Fruit fly (Drosophila melanogaster): ENCODE results near the gene LSm7.

Gene LSm7

dm6 chr2L:16747145-16747544 is 4.2 kb upstream of the LSm7 start:
- TF ChIP-seq EcR (GFP tag; optimal IDR thresholded peaks at IDR 0.05), result no peak
- TF ChIP-seq CG13204 (GFP tag; optimal IDR thresholded peaks at IDR 0.05), result no peak
- no peak for TF ChIP-seq D1 (tag; optimal IDR thresholded peaks at IDR 0.05)
- TF ChIP-seq CG10348 (GFP tag; IDR thresholded peaks at IDR 0.05), result no peak
- TF ChIP-seq fd96Ca (GFP tag; IDR thresholded peaks at IDR 0.05), result no peak
- TF ChIP-seq CG15710 (tag; optimal IDR thresholded peaks at IDR 0.05), result no peak
- TF ChIP-seq rn (GFP tag; IDR thresholded peaks at IDR 0.05), result no peak

dm6 chr2L:16738206-16738900 is 4.5 kb downstream of the LSm7 start, which contains the start of the genes glu and ChLD3:
TSS of gene glu (minus strand) at chr2L:16738388.
TSS of gene ChLD3 (plus strand) at chr2L:16738850.
- no peak for TF ChIP-seq Pif1A (GFP tag; optimal IDR thresholded peaks at IDR 0.05)
- no peak for TF ChIP-seq Snoo (tag; optimal IDR thresholded peaks at IDR 0.05)
- no peak for TF ChIP-seq CG14655 (GFP tag; optimal IDR thresholded peaks at IDR 0.05)
- TF ChIP-seq gl (tag; optimal IDR thresholded peaks at IDR 0.05), result no peak
- no peak for TF ChIP-seq CG32121 (GFP tag; IDR thresholded peaks at IDR 0.05)
- no peak for TF ChIP-seq D1 (tag; optimal IDR thresholded peaks at IDR 0.05)
- TF ChIP-seq Pif1B (GFP tag; optimal IDR thresholded peaks at IDR 0.05), result no peak
- TF ChIP-seq CG12605 (GFP tag; IDR thresholded peaks at IDR 0.05), result no peak
- TF ChIP-seq CG17806 (tag; optimal IDR thresholded peaks at IDR 0.05), result no peak
- no peak for TF ChIP-seq CG13204 (GFP tag; optimal IDR thresholded peaks at IDR 0.05)
- no peak; the same call in 1 of the 2 replicates for TF ChIP-seq Ets98B (GFP tag; IDR thresholded peaks at IDR 0.05)
- no peak for TF ChIP-seq CG8159 (tag; optimal IDR thresholded peaks at IDR 0.05)
- TF ChIP-seq CG9948 (tag; optimal IDR thresholded peaks at IDR 0.05), result no peak
- TF ChIP-seq CG10348 (GFP tag; IDR thresholded peaks at IDR 0.05), result no peak

- TF ChIP-seq D1 (tag; optimal IDR thresholded peaks at IDR 0.05) (no peak), CG8301 (tag; optimal IDR thresholded peaks at IDR 0.05) (no peak), EcR (GFP tag; optimal IDR thresholded peaks at IDR 0.05) (no peak)
These were observed 10.5 kb downstream of the LSm7 start, which contains the start of gene Nubp1 for dm6 chr2L:16732338-16732892. TSS of gene Nubp1 (plus strand) at chr2L:16732550.

dm6 chr2L:16731799-16732198 is 11.1 kb downstream of the LSm7 start, which contains the start of gene Prosbeta4:
TSS of gene Prosbeta4 (minus strand) at chr2L:16732133.
- TF ChIP-seq Pif1B (GFP tag; optimal IDR thresholded peaks at IDR 0.05) (no peak), CG8159 (tag; optimal IDR thresholded peaks at IDR 0.05) (no peak), rn (GFP tag; IDR thresholded peaks at IDR 0.05) (no peak), Ets98B (GFP tag; IDR thresholded peaks at IDR 0.05) (no peak)

- no peak for TF ChIP-seq CG34367 (tag; optimal IDR thresholded peaks at IDR 0.05)
These were observed 12.0 kb downstream of the LSm7 start, which contains the start of gene CG17996 for dm6 chr2L:16730939-16731338. TSS of gene CG17996 (minus strand) at chr2L:16731039.

dm6 chr2L:16729556-16729955 is 13.3 kb downstream of the LSm7 start, which contains the start of gene Tsen2:
TSS of gene Tsen2 (plus strand) at chr2L:16729777.
- TF ChIP-seq CG9948 (tag; optimal IDR thresholded peaks at IDR 0.05) (no peak), EcR (GFP tag; optimal IDR thresholded peaks at IDR 0.05) (no peak), CG32121 (GFP tag; IDR thresholded peaks at IDR 0.05) (no peak), CG12605 (GFP tag; IDR thresholded peaks at IDR 0.05) (no peak), CG8159 (tag; optimal IDR thresholded peaks at IDR 0.05) (no peak), CG10348 (GFP tag; IDR thresholded peaks at IDR 0.05) (no peak), Pif1A (GFP tag; optimal IDR thresholded peaks at IDR 0.05) (no peak), CG17806 (tag; optimal IDR thresholded peaks at IDR 0.05) (no peak), CG8301 (tag; optimal IDR thresholded peaks at IDR 0.05) (no peak), CG13204 (GFP tag; optimal IDR thresholded peaks at IDR 0.05) (no peak), Ets98B (GFP tag; IDR thresholded peaks at IDR 0.05) (no peak), CG15710 (tag; optimal IDR thresholded peaks at IDR 0.05) (no peak), fd96Ca (GFP tag; IDR thresholded peaks at IDR 0.05) (no peak), Snoo (tag; optimal IDR thresholded peaks at IDR 0.05) (no peak)

- no peak for TF ChIP-seq CG13204 (GFP tag; optimal IDR thresholded peaks at IDR 0.05)
- no peak for TF ChIP-seq D1 (tag; optimal IDR thresholded peaks at IDR 0.05)
- TF ChIP-seq EcR (GFP tag; optimal IDR thresholded peaks at IDR 0.05), result no peak
- 0 out of 3 replicates have a peak, but pooled peaks have one; percentile 33 for TF ChIP-seq CG4496 (GFP tag; IDR thresholded peaks at IDR 0.05)
- 0 out of 2 replicates have a peak, but pooled peaks have one; percentile 38 for TF ChIP-seq CG32121 (GFP tag; IDR thresholded peaks at IDR 0.05)
- TF ChIP-seq CG34367 (tag; optimal IDR thresholded peaks at IDR 0.05), result no peak
- TF ChIP-seq CG8301 (tag; optimal IDR thresholded peaks at IDR 0.05), result no peak
- TF ChIP-seq gl (tag; optimal IDR thresholded peaks at IDR 0.05), result peak; percentile 6
- no peak for TF ChIP-seq Ets98B (GFP tag; IDR thresholded peaks at IDR 0.05)
- no peak for TF ChIP-seq CG12605 (GFP tag; IDR thresholded peaks at IDR 0.05)
- peak; percentile 26 for TF ChIP-seq Snoo (tag; optimal IDR thresholded peaks at IDR 0.05)
- TF ChIP-seq rn (GFP tag; IDR thresholded peaks at IDR 0.05), result no peak
- no peak for TF ChIP-seq fd96Ca (GFP tag; IDR thresholded peaks at IDR 0.05)
These were observed 15.3 kb downstream of the LSm7 start, which contains the start of gene VhaSFD for dm6 chr2L:16727578-16728023. TSS of gene VhaSFD (minus strand) at chr2L:16727826.

All from whole organism, pupa.